Worm (Caenorhabditis elegans): ENCODE results near the gene C10G8.8.

C10G8.8 gene

DNA sequence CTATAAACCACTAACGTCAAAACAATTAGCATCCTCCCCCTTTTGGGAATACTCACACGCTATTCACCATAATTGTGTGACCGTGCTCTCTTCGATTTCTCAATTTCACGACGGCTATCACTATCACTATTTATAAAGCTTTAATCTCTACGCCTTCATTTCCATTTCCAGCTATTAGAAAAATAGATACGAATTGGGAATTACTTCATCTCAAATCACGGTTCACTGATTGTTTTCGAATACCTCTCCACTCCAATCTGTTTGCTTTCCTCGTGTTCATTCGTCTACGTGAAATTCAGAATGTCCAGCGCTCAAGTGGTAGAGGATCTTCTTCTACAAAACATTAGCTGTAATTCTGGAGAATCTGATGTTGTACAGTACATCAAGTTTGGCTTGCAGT lies 8.7 kb upstream of the C10G8.8 start, which contains the start of gene srg-29:
srg-29 (plus strand) TSS at position 301 of the 400 bp plus-strand sequence.
- TF ChIP-seq ztf-29 (GFP tag; IDR thresholded peaks at IDR 0.05) (no peak), ref-1 (GFP tag; conservative IDR thresholded peaks at IDR 0.05) (no peak)

DNA sequence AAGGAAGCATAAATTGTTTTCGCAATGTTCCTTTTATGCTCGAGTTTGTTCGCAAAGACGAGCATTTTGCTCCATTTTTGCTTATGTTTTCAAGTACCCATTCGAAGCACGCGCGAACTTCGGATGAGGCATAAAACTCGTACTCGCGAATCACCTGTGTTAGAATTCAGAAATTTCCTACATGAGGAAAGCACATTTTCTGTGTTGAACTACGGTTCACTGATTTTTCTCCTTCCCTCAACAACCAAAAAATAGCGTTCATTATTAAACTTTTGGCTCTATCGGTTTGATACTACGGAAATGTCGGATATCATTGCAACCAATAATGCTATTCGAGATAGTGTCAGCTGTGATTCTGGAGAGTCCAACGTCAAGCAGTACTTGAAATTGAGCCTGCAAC lies 6.4 kb upstream of the C10G8.8 start, which contains the start of gene srg-28:
srg-28 (plus strand) TSS at position 301 of the 400 bp plus-strand sequence.
- TF ChIP-seq flt-1 (GFP tag; IDR thresholded peaks at IDR 0.05) (no peak), T22C8.4 (GFP tag; IDR thresholded peaks at IDR 0.05) (no peak), ztf-29 (GFP tag; IDR thresholded peaks at IDR 0.05) (no peak), cog-1 (tag; optimal IDR thresholded peaks at IDR 0.05) (no peak), ztf-23 (GFP tag; IDR thresholded peaks at IDR 0.05) (no peak), klf-2 (GFP tag; conservative IDR thresholded peaks at IDR 0.05) (no peak), tab-1 (GFP tag; IDR thresholded peaks at IDR 0.05) (no peak), med-1 (GFP tag; optimal IDR thresholded peaks at IDR 0.05; ENCODE audit: insufficient read depth) (no peak), ref-1 (GFP tag; conservative IDR thresholded peaks at IDR 0.05) (no peak)

DNA sequence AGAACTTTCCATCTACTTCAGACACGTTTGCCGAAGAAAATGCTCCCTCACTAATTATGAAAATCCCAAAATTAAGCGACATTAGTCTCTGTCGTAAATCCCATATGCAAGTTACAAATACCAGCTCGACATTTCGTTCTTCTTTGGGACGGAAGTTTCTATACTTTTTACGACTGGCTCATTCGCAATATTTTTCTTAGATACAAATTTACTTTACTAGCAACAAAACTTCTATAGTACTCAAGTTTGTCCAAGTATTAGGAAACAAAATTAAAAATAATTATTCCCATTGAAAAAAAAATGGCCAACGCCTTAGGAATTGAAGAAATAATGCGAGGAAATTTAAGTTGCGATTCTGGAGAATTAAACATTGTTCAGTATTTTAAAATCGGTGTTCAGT lies 2.8 kb upstream of the C10G8.8 start, which contains the start of gene srg-26:
srg-26 (plus strand) TSS at position 301 of the 400 bp plus-strand sequence.
- TF ChIP-seq T22C8.4 (GFP tag; IDR thresholded peaks at IDR 0.05) (no peak), ztf-23 (GFP tag; IDR thresholded peaks at IDR 0.05) (no peak), ztf-29 (GFP tag; IDR thresholded peaks at IDR 0.05) (no peak), tab-1 (GFP tag; IDR thresholded peaks at IDR 0.05) (no peak), flt-1 (GFP tag; IDR thresholded peaks at IDR 0.05) (no peak), cog-1 (tag; optimal IDR thresholded peaks at IDR 0.05) (no peak), ref-1 (GFP tag; conservative IDR thresholded peaks at IDR 0.05) (no peak)

DNA sequence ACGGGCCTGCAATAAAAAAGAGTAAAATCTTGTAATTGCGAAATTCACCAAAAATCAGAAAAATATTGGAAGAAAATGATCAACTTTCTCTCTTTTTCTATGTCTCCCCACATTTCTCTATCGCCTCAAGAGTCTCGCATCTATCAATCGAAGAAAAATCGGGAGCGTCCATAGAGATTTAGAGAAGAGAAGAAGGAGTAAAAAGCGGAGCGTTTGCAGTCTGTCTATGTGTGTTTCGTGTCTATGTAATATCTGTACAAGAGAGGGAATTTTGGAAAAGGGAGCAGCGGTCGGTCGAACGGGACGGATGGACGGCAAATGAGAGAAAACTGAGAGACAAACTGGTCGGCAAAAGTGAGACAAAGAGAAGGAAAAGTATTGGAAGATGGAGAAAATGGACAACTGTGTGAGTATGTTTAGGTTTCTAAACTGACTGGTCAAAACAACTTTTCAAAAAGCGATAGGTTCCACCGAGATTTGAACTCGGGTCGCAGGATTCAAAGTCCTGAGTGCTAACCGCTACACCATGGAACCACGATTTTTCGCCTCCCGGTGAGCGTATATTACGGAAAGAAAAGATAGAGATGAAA lies 1.6 kb upstream of the C10G8.8 start:
- TF ChIP-seq med-1 (GFP tag; optimal IDR thresholded peaks at IDR 0.05; ENCODE audit: insufficient read depth) (no peak), klf-2 (GFP tag; conservative IDR thresholded peaks at IDR 0.05) (0 out of 2 replicates have a peak, but pooled peaks have one; percentile 13)

DNA sequence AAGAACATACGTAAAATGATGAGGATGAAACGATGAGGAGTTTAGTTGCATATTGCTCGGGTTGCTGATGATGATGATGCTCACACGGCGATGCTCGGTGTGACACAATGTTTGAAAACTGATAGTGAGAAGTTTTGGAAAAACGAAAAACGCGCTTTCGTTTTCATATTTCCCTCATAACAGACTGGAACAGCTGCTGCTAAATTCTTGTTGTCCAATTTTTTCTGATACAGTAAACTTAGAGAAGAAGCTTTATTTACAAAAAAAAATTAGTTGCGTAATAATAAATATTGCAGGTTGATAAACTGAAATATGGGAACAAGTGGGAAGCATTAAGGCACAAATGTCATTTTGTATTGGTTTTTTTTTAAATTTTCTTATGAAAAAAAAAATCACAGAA lies 3.6 kb downstream of the C10G8.8 start, which contains the start of gene ceh-33:
ceh-33 (minus strand) TSS at position 101 of the 400 bp plus-strand sequence.
- TF ChIP-seq med-1 (GFP tag; optimal IDR thresholded peaks at IDR 0.05; ENCODE audit: insufficient read depth) (no peak), ztf-23 (GFP tag; IDR thresholded peaks at IDR 0.05) (no peak), klf-2 (GFP tag; conservative IDR thresholded peaks at IDR 0.05) (no peak), T22C8.4 (GFP tag; IDR thresholded peaks at IDR 0.05) (no peak), tab-1 (GFP tag; IDR thresholded peaks at IDR 0.05) (no peak), flt-1 (GFP tag; IDR thresholded peaks at IDR 0.05) (no peak), cog-1 (tag; optimal IDR thresholded peaks at IDR 0.05) (no peak), ref-1 (GFP tag; conservative IDR thresholded peaks at IDR 0.05) (no peak), ztf-29 (GFP tag; IDR thresholded peaks at IDR 0.05) (no peak)

DNA sequence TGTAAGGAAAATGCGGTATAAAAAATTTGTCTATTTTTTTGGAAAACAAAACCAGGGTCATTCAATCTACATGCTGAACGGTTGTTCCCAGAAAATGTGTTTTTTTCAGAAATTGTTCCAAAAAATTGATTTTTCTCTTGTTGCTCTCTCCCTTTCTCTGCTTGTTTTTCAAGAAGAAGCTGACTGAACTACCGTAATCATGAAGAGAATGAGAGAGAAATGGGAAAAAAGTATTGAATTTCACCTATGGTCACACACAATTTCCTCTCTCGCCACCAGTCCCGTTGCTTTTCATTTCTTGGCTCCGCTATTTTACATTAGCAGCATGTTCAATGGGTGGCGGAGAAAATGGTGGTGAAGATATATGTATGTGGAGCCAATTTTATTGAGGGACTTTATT lies 5.4 kb downstream of the C10G8.8 start:
- no peak for TF ChIP-seq klf-2 (GFP tag; conservative IDR thresholded peaks at IDR 0.05)

DNA sequence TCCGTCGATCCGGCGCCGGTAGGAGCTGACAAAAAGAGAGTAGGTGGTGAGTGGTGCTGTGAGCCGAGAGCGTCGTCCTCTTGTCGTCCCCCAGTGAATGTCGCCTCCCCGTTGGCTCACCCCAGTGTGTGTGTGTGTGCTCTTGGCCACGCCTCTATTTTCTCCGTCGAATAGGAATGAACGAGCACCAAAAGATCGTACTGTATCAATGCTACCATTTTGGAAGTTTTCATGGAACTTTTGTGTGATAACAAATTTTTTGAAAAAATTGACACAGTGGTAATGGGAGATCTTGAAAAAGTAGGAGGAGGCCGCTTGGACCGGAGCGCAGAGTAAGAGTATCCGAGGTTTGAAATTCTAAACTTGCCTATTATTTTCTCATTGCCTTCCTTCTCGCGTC lies 8.7 kb downstream of the C10G8.8 start, which contains the start of gene ceh-34:
ceh-34 (minus strand) TSS at position 101 of the 400 bp plus-strand sequence.
- no peak for TF ChIP-seq cog-1 (tag; optimal IDR thresholded peaks at IDR 0.05)
- no peak for TF ChIP-seq T22C8.4 (GFP tag; IDR thresholded peaks at IDR 0.05)
- TF ChIP-seq ztf-29 (GFP tag; IDR thresholded peaks at IDR 0.05): no peak
- TF ChIP-seq ref-1 (GFP tag; conservative IDR thresholded peaks at IDR 0.05): no peak
- no peak for TF ChIP-seq ztf-23 (GFP tag; IDR thresholded peaks at IDR 0.05)
- TF ChIP-seq flt-1 (GFP tag; IDR thresholded peaks at IDR 0.05): no peak
- TF ChIP-seq klf-2 (GFP tag; conservative IDR thresholded peaks at IDR 0.05): no peak
- no peak for TF ChIP-seq tab-1 (GFP tag; IDR thresholded peaks at IDR 0.05)
- no peak for TF ChIP-seq med-1 (GFP tag; optimal IDR thresholded peaks at IDR 0.05; ENCODE audit: insufficient read depth)

DNA sequence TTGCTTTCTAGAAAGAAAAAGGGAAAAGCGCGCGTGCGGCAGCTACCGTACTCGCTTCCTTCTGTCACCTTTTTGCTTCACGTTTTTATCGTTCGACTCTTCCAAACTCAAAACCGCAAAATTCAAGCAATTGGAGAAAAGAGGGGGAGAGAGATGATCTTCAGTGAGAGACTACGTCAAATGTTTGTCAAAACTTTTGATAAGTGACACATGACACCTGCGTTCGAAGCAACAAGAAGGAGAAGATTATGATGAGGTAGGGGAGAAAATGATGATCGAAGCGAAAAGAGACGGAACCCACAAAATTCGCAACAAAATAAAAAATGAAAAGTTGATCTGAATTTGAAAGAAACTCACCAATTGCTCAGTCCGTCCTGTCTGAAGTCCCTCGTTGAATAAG lies 9.9 kb downstream of the C10G8.8 start:
- no peak for TF ChIP-seq med-1 (GFP tag; optimal IDR thresholded peaks at IDR 0.05; ENCODE audit: insufficient read depth)
- TF ChIP-seq flt-1 (GFP tag; IDR thresholded peaks at IDR 0.05): no peak

DNA sequence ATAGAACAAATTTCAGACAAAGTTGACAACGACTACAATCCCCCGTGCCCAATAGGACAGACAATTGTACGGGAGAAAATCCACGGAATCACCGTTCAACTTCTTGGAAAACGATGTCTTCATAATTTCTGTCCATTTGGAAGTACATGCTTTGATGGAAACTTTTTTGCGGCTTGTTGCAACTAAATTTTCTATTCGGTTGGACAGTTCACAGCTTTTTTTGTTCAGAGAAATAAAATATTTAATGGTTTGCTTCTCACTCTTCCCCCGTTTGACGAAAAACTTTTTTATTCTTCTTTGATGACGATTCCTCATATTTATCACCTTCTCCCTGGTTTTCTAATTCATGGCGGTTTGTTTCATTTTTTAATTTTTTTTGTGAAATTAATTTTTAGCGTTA lies 14.1 kb downstream of the C10G8.8 start, which contains the start of gene C10G8.2:
C10G8.2 (plus strand) TSS at position 301 of the 400 bp plus-strand sequence.
- TF ChIP-seq ztf-23 (GFP tag; IDR thresholded peaks at IDR 0.05): no peak
- no peak for TF ChIP-seq flt-1 (GFP tag; IDR thresholded peaks at IDR 0.05)
- TF ChIP-seq med-1 (GFP tag; optimal IDR thresholded peaks at IDR 0.05; ENCODE audit: insufficient read depth): no peak
- TF ChIP-seq klf-2 (GFP tag; conservative IDR thresholded peaks at IDR 0.05): no peak
- no peak for TF ChIP-seq T22C8.4 (GFP tag; IDR thresholded peaks at IDR 0.05)
- TF ChIP-seq cog-1 (tag; optimal IDR thresholded peaks at IDR 0.05): no peak
- TF ChIP-seq tab-1 (GFP tag; IDR thresholded peaks at IDR 0.05): no peak
- TF ChIP-seq ref-1 (GFP tag; conservative IDR thresholded peaks at IDR 0.05): no peak
- TF ChIP-seq ztf-29 (GFP tag; IDR thresholded peaks at IDR 0.05): no peak

DNA sequence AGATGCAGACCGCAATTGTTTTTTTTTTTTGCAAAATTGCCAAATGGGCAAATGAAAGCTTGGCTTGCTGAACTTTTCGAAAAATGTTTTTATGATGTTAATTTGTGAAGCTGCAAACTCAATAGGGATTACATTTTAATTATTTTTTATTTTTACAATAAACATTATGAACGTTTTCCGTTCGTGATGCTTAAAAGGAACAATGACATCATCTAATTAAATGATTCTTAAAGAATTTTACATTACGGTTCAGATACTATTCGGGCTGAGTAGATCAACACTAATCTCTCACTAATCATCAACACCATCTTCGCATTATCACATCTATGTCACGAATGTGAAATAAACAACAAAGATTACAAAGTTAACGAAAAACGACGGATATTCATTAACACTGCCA lies 15.8 kb downstream of the C10G8.8 start, which contains the start of gene C10G8.3:
C10G8.3 (plus strand) TSS at position 301 of the 400 bp plus-strand sequence.
- TF ChIP-seq cog-1 (tag; optimal IDR thresholded peaks at IDR 0.05) (no peak), med-1 (GFP tag; optimal IDR thresholded peaks at IDR 0.05; ENCODE audit: insufficient read depth) (no peak), ztf-29 (GFP tag; IDR thresholded peaks at IDR 0.05) (no peak), flt-1 (GFP tag; IDR thresholded peaks at IDR 0.05) (no peak), ztf-23 (GFP tag; IDR thresholded peaks at IDR 0.05) (no peak), ref-1 (GFP tag; conservative IDR thresholded peaks at IDR 0.05) (no peak), tab-1 (GFP tag; IDR thresholded peaks at IDR 0.05) (no peak), klf-2 (GFP tag; conservative IDR thresholded peaks at IDR 0.05) (no peak), T22C8.4 (GFP tag; IDR thresholded peaks at IDR 0.05) (no peak)
